Worm (Caenorhabditis elegans) whole organism, L3 larva: ENCODE results near the gene lin-18.

Experiments
- aly-2 ChIP-seq: fragments of 150-350 bp; optimal IDR thresholded peaks from 2 replicates; lab custom pipeline; 2014; ENCODE audit warnings: missing biosample characterization, missing genetic modification characterization
- elt-3 ChIP-seq, 3 experiments: fragments of 150-350 bp in 1 of 3; sonication (generic microtip) in 2 of 3; optimal IDR thresholded peaks; 2 replicates in 2 of 3; 4 replicates in 1 of 3; lab custom pipeline; 2014 to 2017; ENCODE audit warnings: missing biosample characterization in 3 of 3, missing genetic modification characterization in 3 of 3
- lin-39 ChIP-seq: fragments of 150-350 bp; optimal IDR thresholded peaks from 2 replicates; lab custom pipeline; 2018; ENCODE audit warnings: missing biosample characterization, missing genetic modification reagents, missing genetic modification characterization
- snpc-4 ChIP-seq: fragments of 150-350 bp; optimal IDR thresholded peaks from 2 replicates; lab custom pipeline; 2014; ENCODE audit warnings: missing biosample characterization, missing genetic modification characterization

ce11 chrX:4003220-4003619 is 44.9 kb downstream of the lin-18 start, which contains the start of gene R02E12.12:
- TF ChIP-seq snpc-4 (tag; lab: Kevin White, UChicago) = no peak
- no peak for TF ChIP-seq elt-3 (tag; optimal IDR thresholded peaks at IDR 0.05; lab: Kevin White, UChicago)
- no peak for TF ChIP-seq aly-2 (tag; lab: Kevin White, UChicago)
- no peak for TF ChIP-seq lin-39
